Worm (Caenorhabditis elegans) whole organism, L1 larva: Measurements from ENCODE around the gene B0546.4.

Experiments used
- fkh-10 ChIP-seq: sonication (generic microtip); optimal IDR thresholded peaks from 2 replicates; lab custom pipeline; 2017; ENCODE audit warnings: missing biosample characterization, missing genetic modification reagents, missing genetic modification characterization
- hlh-17 ChIP-seq: fragments of 200-800 bp; sonication (Bioruptor generic); optimal IDR thresholded peaks from 2 replicates; lab custom pipeline; 2018; ENCODE audit warnings: missing genetic modification characterization, mild to moderate bottlenecking, missing compliant biosample characterization, moderate library complexity, borderline replicate concordance
- lin-13 ChIP-seq: fragments of 150-350 bp; optimal IDR thresholded peaks from 2 replicates; lab custom pipeline; 2014; ENCODE audit warnings: missing biosample characterization, missing genetic modification reagents, missing genetic modification characterization
- nhr-237 ChIP-seq: fragments of 150-350 bp; optimal IDR thresholded peaks from 2 replicates; lab custom pipeline; 2014; ENCODE audit warnings: missing biosample characterization, missing genetic modification characterization
- nhr-90 ChIP-seq: sonication (generic microtip); optimal IDR thresholded peaks from 2 replicates; lab custom pipeline; 2016; ENCODE audit warnings: mild to moderate bottlenecking, missing genetic modification characterization, missing compliant biosample characterization; ENCODE audit not compliant: poor library complexity

DNA sequence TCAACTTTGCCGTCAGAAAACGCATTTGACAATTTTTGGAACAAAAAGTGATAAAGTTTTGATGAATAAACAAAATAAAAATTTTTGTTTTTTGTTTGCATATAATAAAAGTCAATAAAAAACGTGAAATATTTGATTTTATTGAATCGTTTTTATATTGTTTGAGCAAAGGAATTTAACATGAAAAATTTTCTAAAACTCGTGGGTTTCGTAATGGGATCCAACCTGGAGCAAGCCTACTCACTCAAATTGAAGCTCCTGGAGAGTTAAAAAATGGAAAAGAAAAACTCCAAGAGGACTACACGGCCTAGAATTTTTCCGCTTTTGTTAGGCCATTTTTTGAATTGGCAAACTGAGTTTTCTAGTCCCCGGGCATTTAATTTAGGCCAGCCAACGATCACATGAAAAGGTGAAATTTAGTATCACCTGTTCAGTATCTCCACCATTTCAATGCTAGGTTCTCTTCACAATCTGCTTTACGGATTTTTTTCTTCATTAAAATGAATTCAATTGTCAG lies 44.5 kb upstream of the B0546.4 start, which contains the start of the genes C04C3.9 and srz-60:
- TF ChIP-seq fkh-10 (GFP tag; lab: Kevin White, UChicago) = no peak
- no peak for TF ChIP-seq lin-13 (GFP tag; lab: Kevin White, UChicago)
- no peak for TF ChIP-seq nhr-237
- no peak for TF ChIP-seq hlh-17 (GFP tag; lab: Kevin White, UChicago)
- TF ChIP-seq nhr-90 (tag; lab: Kevin White, UChicago) = no peak
